Fruit fly (Drosophila melanogaster) whole organism, embryonic: ENCODE measurements around the gene CG31797.
A peak's percentile ranks its signal among the peaks of the same experiment; 100 is the strongest.

ENCODE experiments used
- Abd-B ChIP-seq: fragments of 200-800 bp; sonication (Bioruptor generic); optimal IDR thresholded peaks from 2 replicates; lab custom pipeline; 2018; ENCODE audit warnings: missing biosample characterization, mild to moderate bottlenecking, missing genetic modification characterization, moderate library complexity
- Asciz ChIP-seq: fragments of 200-800 bp; sonication (Bioruptor generic); optimal IDR thresholded peaks from 2 replicates; lab custom pipeline; 2017; ENCODE audit warnings: missing biosample characterization, mild to moderate bottlenecking, missing genetic modification characterization, missing genetic modification reagents
- Atf-2 ChIP-seq: fragments of 200-800 bp; sonication (Bioruptor generic); optimal IDR thresholded peaks from 2 replicates; lab custom pipeline; 2016; ENCODE audit warnings: missing biosample characterization, missing genetic modification characterization
- Blimp-1 ChIP-seq: fragments of 200-800 bp; sonication (Bioruptor generic); optimal IDR thresholded peaks from 3 replicates; lab custom pipeline; 2018; ENCODE audit warnings: missing biosample characterization, missing genetic modification characterization, mild to moderate bottlenecking, moderate library complexity, missing genetic modification reagents
- CG10209 ChIP-seq: fragments of 200-800 bp; sonication (Bioruptor generic); optimal IDR thresholded peaks from 3 replicates; lab custom pipeline; 2017; ENCODE audit warnings: missing biosample characterization, mild to moderate bottlenecking, missing genetic modification characterization, missing genetic modification reagents
- CG1024 ChIP-seq: fragments of 200-800 bp; sonication (Bioruptor generic); IDR thresholded peaks from 2 replicates; pipeline ENCODE4 v1.3.6; 2022; ENCODE audit warnings: missing biosample characterization, missing genetic modification characterization
- CG10462 ChIP-seq: fragments of 200-800 bp; sonication (Bioruptor generic); optimal IDR thresholded peaks from 2 replicates; lab custom pipeline; 2016; ENCODE audit warnings: missing biosample characterization, missing genetic modification characterization
- CG10979 ChIP-seq: fragments of 200-800 bp; sonication (Bioruptor generic); optimal IDR thresholded peaks from 2 replicates; lab custom pipeline; 2018; ENCODE audit warnings: missing biosample characterization, mild to moderate bottlenecking, missing genetic modification characterization, moderate library complexity
- CG11504 ChIP-seq: fragments of 200-800 bp; sonication (Bioruptor generic); optimal IDR thresholded peaks from 3 replicates; lab custom pipeline; 2019; ENCODE audit warnings: missing biosample characterization, mild to moderate bottlenecking, missing genetic modification characterization, moderate library complexity
- CG11560 ChIP-seq: fragments of 200-800 bp; sonication (Bioruptor generic); IDR thresholded peaks from 3 replicates; pipeline ENCODE4 v1.3.6; 2022; ENCODE audit warnings: missing biosample characterization, missing genetic modification characterization
- CG13123 ChIP-seq: fragments of 200-800 bp; sonication (Bioruptor generic); optimal IDR thresholded peaks from 2 replicates; lab custom pipeline; 2016; ENCODE audit warnings: missing biosample characterization, missing genetic modification characterization
- CG13424 ChIP-seq: fragments of 200-800 bp; sonication (Bioruptor generic); optimal IDR thresholded peaks from 2 replicates; lab custom pipeline; 2019; ENCODE audit warnings: missing biosample characterization, mild to moderate bottlenecking, missing genetic modification characterization, moderate library complexity
- CG1603 ChIP-seq: fragments of 200-800 bp; sonication (Bioruptor generic); optimal IDR thresholded peaks from 2 replicates; lab custom pipeline; 2019; ENCODE audit warnings: missing biosample characterization, mild to moderate bottlenecking, missing genetic modification characterization, moderate library complexity
- CG18262 ChIP-seq: fragments of 200-800 bp; optimal IDR thresholded peaks from 3 replicates; lab custom pipeline; 2019; ENCODE audit warnings: missing biosample characterization, mild to moderate bottlenecking, missing genetic modification characterization, moderate library complexity
- CG2712 ChIP-seq: fragments of 200-800 bp; optimal IDR thresholded peaks from 3 replicates; lab custom pipeline; 2019; ENCODE audit warnings: missing biosample characterization, mild to moderate bottlenecking, missing genetic modification characterization, moderate library complexity
- CG30431 ChIP-seq: fragments of 200-800 bp; sonication (Bioruptor generic); optimal IDR thresholded peaks from 2 replicates; lab custom pipeline; 2017; ENCODE audit warnings: missing biosample characterization, missing genetic modification characterization
- CG31441 ChIP-seq: fragments of 200-800 bp; sonication (Bioruptor generic); IDR thresholded peaks from 2 replicates; pipeline ENCODE4 v1.3.6; 2022; ENCODE audit warnings: missing biosample characterization, missing genetic modification characterization
- CG6813 ChIP-seq: fragments of 200-800 bp; sonication (Bioruptor generic); optimal IDR thresholded peaks from 2 replicates; lab custom pipeline; 2017; ENCODE audit warnings: missing biosample characterization, missing genetic modification characterization, mild to moderate bottlenecking, moderate library complexity, missing genetic modification reagents
- D ChIP-seq, 2 experiments: fragments of 200-800 bp in 1 of 2; fragments of >200 bp in 1 of 2; sonication (Bioruptor generic) in 1 of 2; optimal IDR thresholded peaks; 2 replicates in 1 of 2; 3 replicates in 1 of 2; lab custom pipeline; 2017; ENCODE audit warnings: mild to moderate bottlenecking in 1 of 2, missing biosample characterization in 1 of 2, missing genetic modification characterization in 1 of 2, missing genetic modification reagents in 1 of 2
- Gsc ChIP-seq: fragments of 200-800 bp; sonication (Bioruptor generic); IDR thresholded peaks from 2 replicates; pipeline ENCODE4 v1.3.6; 2022; ENCODE audit warnings: missing biosample characterization, missing genetic modification characterization
- H2.0 ChIP-seq: fragments of 200-800 bp; sonication (Bioruptor generic); IDR thresholded peaks from 2 replicates; pipeline ENCODE4 v1.3.6; 2022; ENCODE audit warnings: missing biosample characterization, missing genetic modification characterization
- Hr3 ChIP-seq: fragments of 200-800 bp; sonication (Bioruptor generic); optimal IDR thresholded peaks from 3 replicates; lab custom pipeline; 2016; ENCODE audit warnings: missing biosample characterization, missing genetic modification characterization
- NfI ChIP-seq: fragments of 200-800 bp; sonication (Bioruptor generic); optimal IDR thresholded peaks from 3 replicates; lab custom pipeline; 2018; ENCODE audit warnings: missing biosample characterization, mild to moderate bottlenecking, missing genetic modification characterization, moderate library complexity
- Oli ChIP-seq: fragments of 200-800 bp; sonication (Bioruptor generic); optimal IDR thresholded peaks from 2 replicates; lab custom pipeline; 2018; ENCODE audit warnings: missing biosample characterization, mild to moderate bottlenecking, missing genetic modification characterization, moderate library complexity
- Ptx1 ChIP-seq: fragments of 200-800 bp; sonication (Bioruptor generic); IDR thresholded peaks from 2 replicates; pipeline ENCODE4 v1.3.6; 2022; ENCODE audit warnings: missing biosample characterization, missing genetic modification characterization
- Ssrp ChIP-seq: fragments of 200-800 bp; sonication (Bioruptor generic); optimal IDR thresholded peaks from 2 replicates; lab custom pipeline; 2018; ENCODE audit warnings: missing biosample characterization, mild to moderate bottlenecking, missing genetic modification characterization, moderate library complexity
- bcd ChIP-seq: fragments of 200-800 bp; sonication (Bioruptor generic); optimal IDR thresholded peaks from 2 replicates; lab custom pipeline; 2017; ENCODE audit warnings: missing biosample characterization, mild to moderate bottlenecking, missing genetic modification characterization
- bsh ChIP-seq, 2 experiments: fragments of 200-800 bp; sonication (Bioruptor generic); optimal IDR thresholded peaks; 2 replicates each; lab custom pipeline; 2017 to 2018; ENCODE audit warnings: mild to moderate bottlenecking in 2 of 2, missing biosample characterization in 2 of 2, missing genetic modification characterization in 2 of 2, moderate library complexity in 1 of 2
- chif ChIP-seq, 2 experiments: fragments of 200-800 bp; sonication (Bioruptor generic); optimal IDR thresholded peaks; 3 replicates each; lab custom pipeline; 2016; ENCODE audit warnings: missing biosample characterization in 2 of 2, missing genetic modification characterization in 2 of 2
- crp ChIP-seq, 2 experiments: fragments of 200-800 bp; sonication (Bioruptor generic); optimal IDR thresholded peaks; 2 replicates in 1 of 2; 3 replicates in 1 of 2; lab custom pipeline; 2017; ENCODE audit warnings: missing biosample characterization in 2 of 2, missing genetic modification characterization in 2 of 2, mild to moderate bottlenecking in 1 of 2, moderate library complexity in 1 of 2
- dmrt11E ChIP-seq: fragments of 200-800 bp; sonication (Bioruptor generic); optimal IDR thresholded peaks from 3 replicates; lab custom pipeline; 2018; ENCODE audit warnings: missing biosample characterization, mild to moderate bottlenecking, missing genetic modification characterization, moderate library complexity
- fd96Cb ChIP-seq: fragments of 200-800 bp; sonication (Bioruptor generic); optimal IDR thresholded peaks from 2 replicates; lab custom pipeline; 2018; ENCODE audit warnings: missing biosample characterization, mild to moderate bottlenecking, missing genetic modification characterization, moderate library complexity
- gcm ChIP-seq: fragments of 200-800 bp; sonication (Bioruptor generic); optimal IDR thresholded peaks from 2 replicates; lab custom pipeline; 2019; ENCODE audit warnings: missing biosample characterization, mild to moderate bottlenecking, missing genetic modification characterization, moderate library complexity
- gem ChIP-seq: fragments of 200-800 bp; sonication (Bioruptor generic); optimal IDR thresholded peaks from 2 replicates; lab custom pipeline; 2019; ENCODE audit warnings: missing biosample characterization, mild to moderate bottlenecking, missing genetic modification characterization, moderate library complexity
- hbn ChIP-seq: fragments of 200-800 bp; sonication (Bioruptor generic); IDR thresholded peaks from 2 replicates; pipeline ENCODE4 v1.3.6; 2022; ENCODE audit warnings: missing biosample characterization, missing genetic modification characterization; ENCODE audit not compliant: partially characterized antibody
- ken ChIP-seq: fragments of 200-800 bp; sonication (Bioruptor generic); IDR thresholded peaks from 3 replicates; pipeline ENCODE4 v1.3.6; 2022; ENCODE audit warnings: missing biosample characterization, missing genetic modification characterization
- lola ChIP-seq, 3 experiments: fragments of >200 bp in 2 of 3; fragments of 200-800 bp in 1 of 3; sonication (Bioruptor generic) in 1 of 3; optimal IDR thresholded peaks; 2 replicates each; lab custom pipeline; 2017 to 2019; ENCODE audit warnings: missing biosample characterization in 3 of 3, missing genetic modification characterization in 3 of 3, mild to moderate bottlenecking in 1 of 3, moderate library complexity in 1 of 3
- nmo ChIP-seq: fragments of 200-800 bp; sonication (Bioruptor generic); optimal IDR thresholded peaks from 2 replicates; lab custom pipeline; 2018; ENCODE audit warnings: missing biosample characterization, mild to moderate bottlenecking, missing genetic modification characterization, moderate library complexity
- oc ChIP-seq: fragments of 200-800 bp; sonication (Bioruptor generic); optimal IDR thresholded peaks from 2 replicates; lab custom pipeline; 2018; ENCODE audit warnings: missing biosample characterization, mild to moderate bottlenecking, missing genetic modification characterization, moderate library complexity
- odd ChIP-seq: fragments of 200-800 bp; sonication (Bioruptor generic); optimal IDR thresholded peaks from 2 replicates; lab custom pipeline; 2017; ENCODE audit warnings: missing biosample characterization, mild to moderate bottlenecking, missing genetic modification characterization
- pzg ChIP-seq: fragments of 200-800 bp; sonication (Bioruptor generic); optimal IDR thresholded peaks from 3 replicates; lab custom pipeline; 2018; ENCODE audit warnings: missing biosample characterization, mild to moderate bottlenecking, missing genetic modification characterization, moderate library complexity
- repo ChIP-seq: fragments of 200-800 bp; sonication (Bioruptor generic); optimal IDR thresholded peaks from 2 replicates; lab custom pipeline; 2016; ENCODE audit warnings: missing biosample characterization, missing genetic modification characterization
- sens ChIP-seq: fragments of 200-800 bp; sonication (Bioruptor generic); peaks from one replicate; lab custom pipeline; 2016; ENCODE audit warnings: missing biosample characterization, missing genetic modification characterization
- seq ChIP-seq: fragments of 200-800 bp; sonication (Bioruptor generic); IDR thresholded peaks from 2 replicates; pipeline ENCODE4 v1.3.6; 2022; ENCODE audit warnings: missing biosample characterization, missing genetic modification characterization
- slbo ChIP-seq: fragments of 200-800 bp; sonication (Bioruptor generic); IDR thresholded peaks from 2 replicates; pipeline ENCODE4 v1.3.6; 2022; ENCODE audit warnings: missing biosample characterization, missing genetic modification characterization
- trh ChIP-seq: fragments of 200-800 bp; sonication (Bioruptor generic); optimal IDR thresholded peaks from 2 replicates; lab custom pipeline; 2016; ENCODE audit warnings: missing biosample characterization, missing genetic modification characterization

CG31797 gene

DNA sequence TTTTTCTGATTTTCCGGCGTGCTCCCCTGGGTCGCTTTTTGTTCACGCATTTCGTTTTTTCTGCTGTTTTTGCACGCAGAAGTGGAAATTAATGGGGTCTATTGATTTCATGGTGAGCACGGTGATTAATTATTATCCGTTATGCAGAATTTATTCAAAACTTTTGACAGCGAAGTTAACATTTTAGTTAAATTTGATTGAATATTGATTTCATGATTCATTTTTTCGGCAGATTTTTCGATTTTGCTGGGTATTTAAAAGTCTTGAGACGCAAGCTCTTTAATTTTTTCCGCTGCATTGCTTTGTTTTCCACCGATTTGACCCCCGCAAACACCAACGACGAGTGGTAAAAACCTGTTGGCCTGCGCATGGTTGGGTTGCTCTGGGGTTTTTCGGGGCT lies 9.6 kb downstream of the CG31797 start (continued):
- peak; percentile 36 for TF ChIP-seq CG10209 (GFP tag; lab: Kevin White, UChicago)
- TF ChIP-seq CG11560 (tag; lab: Robert Waterston, UW) = 0 out of 3 replicates have a peak, but pooled peaks have one; percentile 50
- peak; percentile 49 for TF ChIP-seq slbo
- TF ChIP-seq chif (GFP tag; optimal IDR thresholded peaks at IDR 0.05; lab: Kevin White, UChicago) = peak; percentile 10 to 31
- 0 out of 2 replicates have a peak, but pooled peaks have one; percentile 17 for TF ChIP-seq CG31441 (GFP tag; lab: Robert Waterston, UW)
- peak; percentile 43; the same call in 1 of the 2 replicates for TF ChIP-seq seq (GFP tag; lab: Robert Waterston, UW)
- 0 out of 2 replicates have a peak, but pooled peaks have one; percentile 22 for TF ChIP-seq CG1024
- peak; percentile 25; the same call in 1 of the 3 replicates for TF ChIP-seq ken (GFP tag; lab: Robert Waterston, UW)
- peak; percentile 34 for TF ChIP-seq oc (tag; lab: Kevin White, UChicago)
- TF ChIP-seq nmo (GFP tag; lab: Kevin White, UChicago) = peak; percentile 50
- TF ChIP-seq Oli (tag; lab: Kevin White, UChicago) = peak; percentile 59
- no peak for TF ChIP-seq CG13123 (GFP tag; lab: Kevin White, UChicago)
- TF ChIP-seq bcd (GFP tag; lab: Kevin White, UChicago) = peak; percentile 21
- peak; percentile 76 for TF ChIP-seq Ptx1 (GFP tag; lab: Robert Waterston, UW)
- no peak for TF ChIP-seq CG6813 (GFP tag; lab: Kevin White, UChicago)
- peak; percentile 24; the same call in 1 of the 2 replicates for TF ChIP-seq H2.0 (GFP tag; lab: Robert Waterston, UW)
- no peak for TF ChIP-seq D (optimal IDR thresholded peaks at IDR 0.05; lab: Kevin White, UChicago)
- TF ChIP-seq D (GFP tag; optimal IDR thresholded peaks at IDR 0.05; lab: Kevin White, UChicago) = no peak
- peak; percentile 44 for TF ChIP-seq fd96Cb
- peak; percentile 26 for TF ChIP-seq CG10979 (tag; lab: Kevin White, UChicago)
- TF ChIP-seq NfI (GFP tag; lab: Kevin White, UChicago) = peak; percentile 25
- TF ChIP-seq Hr3 (GFP tag; lab: Kevin White, UChicago) = peak; percentile 18
- TF ChIP-seq Ssrp (tag; lab: Kevin White, UChicago) = peak; percentile 43
- TF ChIP-seq Abd-B (GFP tag; lab: Kevin White, UChicago) = peak; percentile 33
- peak; percentile 49 for TF ChIP-seq CG11504
- TF ChIP-seq Atf-2 (GFP tag; lab: Kevin White, UChicago) = no peak
- peak; percentile 27 for TF ChIP-seq CG1603 (tag; lab: Kevin White, UChicago)

- peak; percentile 61 for TF ChIP-seq gcm (GFP tag; lab: Kevin White, UChicago)
- no peak for TF ChIP-seq pzg (GFP tag; lab: Kevin White, UChicago)
- no peak for TF ChIP-seq Asciz
- no peak for TF ChIP-seq hbn (GFP tag; lab: Robert Waterston, UW)
- no peak for TF ChIP-seq CG10462 (GFP tag; lab: Kevin White, UChicago)
- peak; percentile 41 for TF ChIP-seq dmrt11E (tag; lab: Kevin White, UChicago)
- TF ChIP-seq trh (GFP tag; lab: Kevin White, UChicago) = no peak
- no peak for TF ChIP-seq CG13424 (tag; lab: Kevin White, UChicago)
- TF ChIP-seq Ssrp (tag; lab: Kevin White, UChicago) = peak; percentile 8
- peak; percentile 36 for TF ChIP-seq CG2712 (tag; lab: Kevin White, UChicago)
- TF ChIP-seq crp (GFP tag; optimal IDR thresholded peaks at IDR 0.05; lab: Kevin White, UChicago) = no peak
- TF ChIP-seq nmo (GFP tag; lab: Kevin White, UChicago) = peak; percentile 4
- no peak for TF ChIP-seq repo
- TF ChIP-seq Gsc (GFP tag; lab: Robert Waterston, UW) = no peak
- TF ChIP-seq sens (GFP tag; lab: Kevin White, UChicago) = peak; percentile 62
- no peak for TF ChIP-seq odd (GFP tag; lab: Kevin White, UChicago)
- peak; percentile 8 for TF ChIP-seq Blimp-1
- peak; percentile 52 for TF ChIP-seq CG18262 (tag; lab: Kevin White, UChicago)
- peak in 1 of 3 experiments; percentile 32 for TF ChIP-seq lola (GFP tag; optimal IDR thresholded peaks at IDR 0.05; lab: Kevin White, UChicago)
- TF ChIP-seq gem (tag; lab: Kevin White, UChicago) = peak; percentile 33
- TF ChIP-seq CG30431 = no peak
- TF ChIP-seq bsh (GFP tag; optimal IDR thresholded peaks at IDR 0.05; lab: Kevin White, UChicago) = peak in 1 of 2 experiments; percentile 28
Observed at dm6 chr2L:19247245-19247644, 14.8 kb downstream of the CG31797 start.
